Fruit fly (Drosophila melanogaster) whole organism, wandering third instar larva: ENCODE results near the gene Sry-delta.
A peak's percentile ranks its signal among the peaks of the same experiment; 100 is the strongest.

Experiments used
- Abd-B ChIP-seq: fragments of >200 bp; optimal IDR thresholded peaks from 2 replicates; lab custom pipeline; 2017; ENCODE audit warnings: missing biosample characterization, missing genetic modification characterization
- CG32264 ChIP-seq: fragments of 200-800 bp; sonication (Bioruptor generic); optimal IDR thresholded peaks from 2 replicates; lab custom pipeline; 2016; ENCODE audit warnings: missing biosample characterization, missing genetic modification characterization
- CG9705 ChIP-seq: fragments of 200-800 bp; sonication (Bioruptor generic); optimal IDR thresholded peaks from 2 replicates; lab custom pipeline; 2018; ENCODE audit warnings: missing biosample characterization, mild to moderate bottlenecking, missing genetic modification characterization
- CrebA ChIP-seq: fragments of 200-800 bp; sonication (Bioruptor generic); optimal IDR thresholded peaks from 2 replicates; lab custom pipeline; 2016; ENCODE audit warnings: missing biosample characterization, mild to moderate bottlenecking, missing genetic modification characterization, borderline replicate concordance
- Dfd ChIP-seq: fragments of >200 bp; optimal IDR thresholded peaks from 2 replicates; lab custom pipeline; 2017; ENCODE audit warnings: missing biosample characterization, missing genetic modification characterization
- Dif ChIP-seq: fragments of 200-275, 200-300 bp; sonication (Bioruptor generic); optimal IDR thresholded peaks from 2 replicates; lab custom pipeline; 2018; ENCODE audit warnings: missing biosample characterization, missing genetic modification characterization; ENCODE audit not compliant: partially characterized antibody
- GATAd ChIP-seq: sonication (Bioruptor generic); optimal IDR thresholded peaks from 2 replicates; lab custom pipeline; 2016; ENCODE audit warnings: missing biosample characterization, missing genetic modification characterization
- HLH106 ChIP-seq: fragments of 200-800 bp; optimal IDR thresholded peaks from 3 replicates; lab custom pipeline; 2019; ENCODE audit warnings: missing biosample characterization, mild to moderate bottlenecking, missing genetic modification characterization, moderate library complexity
- Hnf4 ChIP-seq: fragments of 200-800 bp; sonication (Bioruptor generic); optimal IDR thresholded peaks from 2 replicates; lab custom pipeline; 2016; ENCODE audit warnings: missing biosample characterization, mild to moderate bottlenecking, missing genetic modification characterization
- Hr78 ChIP-seq: fragments of >200 bp; optimal IDR thresholded peaks from 2 replicates; lab custom pipeline; 2017; ENCODE audit warnings: missing biosample characterization, missing genetic modification characterization
- Hr83 ChIP-seq: fragments of 200-300 bp; sonication (Bioruptor generic); optimal IDR thresholded peaks from 2 replicates; lab custom pipeline; 2016; ENCODE audit warnings: missing biosample characterization, mild to moderate bottlenecking, missing genetic modification characterization, moderate library complexity; ENCODE audit not compliant: poor library complexity, severe bottlenecking
- Jra ChIP-seq: sonication (Bioruptor generic); optimal IDR thresholded peaks from 2 replicates; lab custom pipeline; 2016; ENCODE audit warnings: missing biosample characterization, missing genetic modification characterization
- Mio ChIP-seq: sonication (Bioruptor generic); optimal IDR thresholded peaks from 2 replicates; lab custom pipeline; 2016; ENCODE audit warnings: missing biosample characterization, missing genetic modification characterization
- Myc ChIP-seq: fragments of >200 bp; optimal IDR thresholded peaks from 2 replicates; lab custom pipeline; 2017
- N ChIP-seq: fragments of >200 bp; optimal IDR thresholded peaks from 2 replicates; lab custom pipeline; 2018; ENCODE audit warnings: missing biosample characterization, missing external identifiers, missing genetic modification characterization
- OdsH ChIP-seq: fragments of 200-800 bp; sonication (Bioruptor generic); optimal IDR thresholded peaks from 2 replicates; lab custom pipeline; 2016; ENCODE audit warnings: missing biosample characterization, mild to moderate bottlenecking, missing genetic modification characterization
- Rel ChIP-seq, 2 experiments: fragments of 200-800 bp; sonication (Bioruptor generic) in 1 of 2; optimal IDR thresholded peaks; 2 replicates in 1 of 2; 3 replicates in 1 of 2; lab custom pipeline; 2016 to 2019; ENCODE audit warnings: mild to moderate bottlenecking in 2 of 2, missing biosample characterization in 2 of 2, missing genetic modification characterization in 2 of 2, moderate library complexity in 1 of 2
- Sp1 ChIP-seq: fragments of 200-800 bp; sonication (Bioruptor generic); optimal IDR thresholded peaks from 3 replicates; lab custom pipeline; 2019; ENCODE audit warnings: missing biosample characterization, mild to moderate bottlenecking, missing genetic modification characterization, moderate library complexity
- Vsx2 ChIP-seq: fragments of 200-300, 225-300 bp; sonication (Bioruptor generic); optimal IDR thresholded peaks from 2 replicates; lab custom pipeline; 2018; ENCODE audit warnings: missing biosample characterization, missing genetic modification characterization; ENCODE audit not compliant: partially characterized antibody
- br ChIP-seq: fragments of 200-800 bp; sonication (Bioruptor generic); optimal IDR thresholded peaks from 2 replicates; lab custom pipeline; 2016; ENCODE audit warnings: missing biosample characterization, missing genetic modification characterization
- brk ChIP-seq: fragments of 200-800 bp; sonication (Bioruptor generic); optimal IDR thresholded peaks from 2 replicates; lab custom pipeline; 2016; ENCODE audit warnings: missing biosample characterization, mild to moderate bottlenecking, missing genetic modification characterization
- dl ChIP-seq, 2 experiments: fragments of 175-275, 200-275 bp in 1 of 2; fragments of 200-275 bp in 1 of 2; sonication (Bioruptor generic); optimal IDR thresholded peaks; lab custom pipeline; 2018; ENCODE audit warnings: mild to moderate bottlenecking in 2 of 2, missing biosample characterization in 2 of 2, missing genetic modification characterization in 2 of 2, moderate library complexity in 2 of 2; ENCODE audit not compliant: partially characterized antibody in 2 of 2, insufficient read depth in 1 of 2
- dmrt93B ChIP-seq: fragments of 200-800 bp; sonication (Bioruptor generic); optimal IDR thresholded peaks from 2 replicates; lab custom pipeline; 2018; ENCODE audit warnings: missing biosample characterization, mild to moderate bottlenecking, missing genetic modification characterization
- dsf ChIP-seq: sonication (Bioruptor generic); optimal IDR thresholded peaks from 2 replicates; lab custom pipeline; 2016; ENCODE audit warnings: missing biosample characterization, missing genetic modification characterization, borderline replicate concordance
- ey ChIP-seq: fragments of 200-800 bp; sonication (Bioruptor generic); optimal IDR thresholded peaks from 2 replicates; lab custom pipeline; 2016; ENCODE audit warnings: missing biosample characterization, missing genetic modification characterization
- foxo ChIP-seq, 2 experiments: fragments of 200-800 bp; sonication (Bioruptor generic); optimal IDR thresholded peaks; 2 replicates in 1 of 2; 3 replicates in 1 of 2; lab custom pipeline; 2016 to 2017; ENCODE audit warnings: missing biosample characterization in 2 of 2, missing genetic modification characterization in 2 of 2
- fru ChIP-seq: fragments of 200-800 bp; sonication (Bioruptor generic); optimal IDR thresholded peaks from 3 replicates; lab custom pipeline; 2016; ENCODE audit warnings: missing biosample characterization, mild to moderate bottlenecking, missing genetic modification characterization
- h ChIP-seq: fragments of 200-800 bp; sonication (Bioruptor generic); optimal IDR thresholded peaks from 3 replicates; lab custom pipeline; 2016; ENCODE audit warnings: missing biosample characterization, mild to moderate bottlenecking, missing genetic modification characterization
- jim ChIP-seq: fragments of 175-275, 200-325 bp; sonication (Bioruptor generic); optimal IDR thresholded peaks from 2 replicates; lab custom pipeline; 2016; ENCODE audit warnings: missing biosample characterization, mild to moderate bottlenecking, missing genetic modification characterization
- lola ChIP-seq: fragments of >200 bp; optimal IDR thresholded peaks from 2 replicates; lab custom pipeline; 2017; ENCODE audit warnings: missing biosample characterization, missing genetic modification characterization
- pan ChIP-seq: fragments of >200 bp; optimal IDR thresholded peaks from 2 replicates; lab custom pipeline; 2017
- psq ChIP-seq: fragments of 200-800 bp; sonication (Bioruptor generic); optimal IDR thresholded peaks from 3 replicates; lab custom pipeline; 2017; ENCODE audit warnings: missing biosample characterization, mild to moderate bottlenecking, missing genetic modification characterization, moderate library complexity
- rgr ChIP-seq: fragments of 200-800 bp; sonication (Bioruptor generic); optimal IDR thresholded peaks from 3 replicates; lab custom pipeline; 2016; ENCODE audit warnings: missing biosample characterization, mild to moderate bottlenecking, missing genetic modification characterization
- sage ChIP-seq: fragments of 200-800 bp; sonication (Bioruptor generic); optimal IDR thresholded peaks from 2 replicates; lab custom pipeline; 2016; ENCODE audit warnings: missing biosample characterization, mild to moderate bottlenecking, missing genetic modification characterization
- sv ChIP-seq: fragments of 200-800 bp; sonication (Bioruptor generic); optimal IDR thresholded peaks from 3 replicates; lab custom pipeline; 2016; ENCODE audit warnings: missing biosample characterization, missing genetic modification characterization
- tai ChIP-seq: sonication (Bioruptor generic); optimal IDR thresholded peaks from 2 replicates; lab custom pipeline; 2016; ENCODE audit warnings: missing biosample characterization, missing genetic modification characterization
- usp ChIP-seq: fragments of >200 bp; optimal IDR thresholded peaks from 2 replicates; lab custom pipeline; 2017; ENCODE audit warnings: missing biosample characterization, missing genetic modification characterization
- woc ChIP-seq: sonication (Bioruptor generic); optimal IDR thresholded peaks from 2 replicates; lab custom pipeline; 2016; ENCODE audit warnings: missing biosample characterization, mild to moderate bottlenecking, missing genetic modification characterization

Gene Sry-delta

DNA sequence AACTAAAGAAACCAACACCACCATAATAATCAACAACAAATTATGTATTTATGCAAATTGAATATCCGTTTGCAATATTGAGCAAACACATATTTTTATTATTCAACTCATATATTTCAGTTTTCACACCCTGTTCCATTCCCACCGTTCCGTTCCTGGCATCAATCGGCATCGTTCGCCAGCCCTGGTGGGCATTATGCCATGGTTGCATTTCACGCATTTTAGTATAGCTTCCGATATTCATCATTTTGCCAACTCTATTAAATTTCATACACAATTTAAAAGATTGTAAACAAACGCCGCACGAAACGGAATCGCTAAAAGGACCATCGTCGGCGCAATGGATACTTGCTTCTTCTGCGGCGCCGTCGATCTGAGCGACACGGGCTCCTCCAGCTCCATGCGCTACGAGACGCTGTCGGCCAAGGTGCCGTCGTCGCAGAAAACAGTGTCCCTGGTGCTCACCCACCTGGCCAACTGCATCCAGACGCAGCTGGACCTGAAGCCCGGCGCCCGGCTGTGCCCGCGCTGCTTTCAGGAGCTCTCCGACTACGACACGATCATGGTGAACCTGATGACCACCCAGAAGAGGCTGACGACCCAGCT, at the start of gene Sry-delta:
Sry-delta (plus strand) TSS at position 203 of the 606 bp plus-strand sequence.
- no peak for TF ChIP-seq Abd-B (GFP tag; lab: Kevin White, UChicago)
- TF ChIP-seq brk (GFP tag; lab: Kevin White, UChicago), result no peak
- peak; percentile 35 for TF ChIP-seq psq (GFP tag; lab: Kevin White, UChicago)
- no peak for TF ChIP-seq h (GFP tag; lab: Kevin White, UChicago)
- peak; percentile 97 for TF ChIP-seq Hr83 (GFP tag; lab: Kevin White, UChicago)
- TF ChIP-seq Dif (GFP tag; lab: Kevin White, UChicago), result peak; percentile 18
- no peak for TF ChIP-seq CrebA (GFP tag; lab: Kevin White, UChicago)
- no peak for TF ChIP-seq dl (GFP tag; optimal IDR thresholded peaks at IDR 0.05; lab: Kevin White, UChicago; ENCODE audit: insufficient read depth in 1 of 2, partially characterized antibody in 2 of 2)
- TF ChIP-seq N, result no peak
- TF ChIP-seq Jra (GFP tag; lab: Kevin White, UChicago), result no peak
- TF ChIP-seq br, result no peak
- no peak for TF ChIP-seq lola
- no peak for TF ChIP-seq GATAd
- no peak for TF ChIP-seq jim (GFP tag; lab: Kevin White, UChicago)
- peak; percentile 5 for TF ChIP-seq CG32264 (GFP tag; lab: Kevin White, UChicago)
- no peak for TF ChIP-seq fru (GFP tag; lab: Kevin White, UChicago)
- TF ChIP-seq CG9705 (GFP tag; lab: Kevin White, UChicago), result peak; percentile 70
- no peak for TF ChIP-seq Mio (GFP tag; lab: Kevin White, UChicago)
- TF ChIP-seq Hnf4 (GFP tag; lab: Kevin White, UChicago), result no peak
- peak; percentile 73 for TF ChIP-seq ey (GFP tag; lab: Kevin White, UChicago)
- no peak for TF ChIP-seq Dfd (GFP tag; lab: Kevin White, UChicago)
- peak; percentile 80 for TF ChIP-seq rgr
- TF ChIP-seq pan (lab: Kevin White, UChicago), result no peak
- TF ChIP-seq foxo (GFP tag; optimal IDR thresholded peaks at IDR 0.05; lab: Kevin White, UChicago), result peak in 1 of 2 experiments; percentile 87
- TF ChIP-seq Myc (lab: Kevin White, UChicago), result no peak
- no peak for TF ChIP-seq tai (GFP tag; lab: Kevin White, UChicago)
- no peak for TF ChIP-seq usp (GFP tag; lab: Kevin White, UChicago)
- no peak for TF ChIP-seq Rel (GFP tag; optimal IDR thresholded peaks at IDR 0.05; lab: Kevin White, UChicago)
- TF ChIP-seq Rel (tag; optimal IDR thresholded peaks at IDR 0.05; lab: Kevin White, UChicago), result no peak
- TF ChIP-seq Sp1 (GFP tag; lab: Kevin White, UChicago), result peak; percentile 71
- TF ChIP-seq dsf (GFP tag; lab: Kevin White, UChicago), result peak; percentile 43
- no peak for TF ChIP-seq Vsx2 (GFP tag; lab: Kevin White, UChicago)
- no peak for TF ChIP-seq Hr78
- peak; percentile 61 for TF ChIP-seq OdsH
- no peak for TF ChIP-seq woc (GFP tag; lab: Kevin White, UChicago)
- no peak for TF ChIP-seq dmrt93B (GFP tag; lab: Kevin White, UChicago)
- peak; percentile 75 for TF ChIP-seq HLH106 (tag; lab: Kevin White, UChicago)
- TF ChIP-seq sv (GFP tag; lab: Kevin White, UChicago), result peak; percentile 81
- TF ChIP-seq sage (GFP tag; lab: Kevin White, UChicago), result no peak

DNA sequence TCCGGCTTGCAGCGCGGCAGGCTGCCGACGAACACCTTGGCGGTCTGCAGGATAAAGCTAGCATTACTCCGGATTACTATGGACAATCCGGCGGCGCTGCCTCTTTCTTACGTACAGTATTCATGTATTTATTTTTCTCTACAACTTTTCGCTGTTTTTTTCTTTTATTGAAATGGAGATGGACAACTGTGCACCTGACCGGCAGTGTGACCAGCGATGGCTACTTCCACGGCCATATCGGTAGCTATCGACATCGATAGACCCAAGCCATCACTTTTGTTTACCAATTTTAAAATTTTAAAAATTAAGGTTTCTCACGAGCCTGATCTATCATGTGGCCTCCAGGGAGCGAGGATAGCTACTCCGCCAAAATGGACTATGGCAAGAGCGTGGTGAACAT, 48.1 kb upstream of the Sry-delta start, which contains the start of the genes CG7903 and Sas-6:
CG7903 (minus strand) TSS at position 197 of the 400 bp plus-strand sequence.
Sas-6 (plus strand) TSS at position 323 of the 400 bp plus-strand sequence.
- peak; percentile 42 for TF ChIP-seq Hr83 (GFP tag; lab: Kevin White, UChicago)
- no peak for TF ChIP-seq CG32264 (GFP tag; lab: Kevin White, UChicago)
- TF ChIP-seq jim (GFP tag; lab: Kevin White, UChicago), result peak; percentile 13
